Fruit fly (Drosophila melanogaster) Kc167 (cell line): Measurements from ENCODE around the gene Tango4.

Experiments used
- Myc ChIP-seq: fragments of >200 bp; optimal IDR thresholded peaks from 2 replicates; lab custom pipeline; 2017; ENCODE audit warnings: missing external identifiers
- Sin3A ChIP-seq: fragments of >200 bp; optimal IDR thresholded peaks from 2 replicates; lab custom pipeline; 2018; ENCODE audit warnings: missing external identifiers
- h ChIP-seq: fragments of >200 bp; optimal IDR thresholded peaks from 3 replicates; lab custom pipeline; 2018; ENCODE audit warnings: missing external identifiers
- ttk ChIP-seq: sonication (Bioruptor generic); optimal IDR thresholded peaks from 2 replicates; lab custom pipeline; 2017; ENCODE audit warnings: missing external identifiers

DNA sequence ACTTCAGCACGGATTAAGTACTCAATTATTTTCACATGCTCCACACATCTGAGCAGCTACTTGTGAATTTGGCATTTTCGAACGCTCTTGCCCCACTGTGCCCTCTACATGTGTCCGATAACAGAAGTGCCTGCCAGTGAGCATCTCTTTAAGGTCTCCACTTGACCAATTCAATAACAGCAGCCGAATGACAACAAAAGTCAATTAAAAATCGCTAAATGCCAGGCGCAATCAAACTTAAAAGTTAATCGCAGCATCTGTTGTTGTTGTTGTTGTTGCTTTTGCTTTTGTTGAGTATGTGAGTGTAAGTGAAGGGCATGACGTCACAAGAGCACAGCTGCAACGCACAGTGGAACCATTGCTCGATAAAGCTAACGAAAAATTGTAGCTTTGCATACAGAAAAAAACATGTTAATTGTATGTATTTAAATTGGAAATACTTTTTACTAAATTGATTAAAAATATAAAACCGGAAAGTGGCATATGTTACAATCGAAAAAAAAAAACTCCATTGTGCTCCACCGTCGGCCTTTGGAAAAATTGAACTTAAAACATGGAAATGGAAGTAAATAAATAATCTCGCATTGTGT lies 6.0 kb upstream of the Tango4 start:
- no peak for TF ChIP-seq ttk
- TF ChIP-seq Myc (lab: Kevin White, UChicago) = no peak
- no peak for TF ChIP-seq Sin3A
- no peak for TF ChIP-seq h
